Worm (Caenorhabditis elegans) whole organism, L4 larva: ENCODE measurements around the gene C04C3.9.

Experiments
- R02D3.7 ChIP-seq: fragments of 150-350 bp; sonication (generic microtip); optimal IDR thresholded peaks from 3 replicates; lab custom pipeline; 2014; ENCODE audit warnings: missing biosample characterization, missing genetic modification characterization
- daf-12 ChIP-seq: fragments of 150-350 bp; optimal IDR thresholded peaks from 2 replicates; lab custom pipeline; 2014; ENCODE audit warnings: missing biosample characterization, missing genetic modification reagents, missing genetic modification characterization
- duxl-1 ChIP-seq: sonication (generic microtip); optimal IDR thresholded peaks from 2 replicates; lab custom pipeline; 2016; ENCODE audit warnings: mild to moderate bottlenecking, missing genetic modification characterization, moderate library complexity, missing compliant biosample characterization; ENCODE audit not compliant: poor library complexity
- dve-1 ChIP-seq: sonication (generic microtip); optimal IDR thresholded peaks from 2 replicates; lab custom pipeline; 2017; ENCODE audit warnings: antibody characterized with exemption, mild to moderate bottlenecking, missing genetic modification characterization, missing compliant biosample characterization; ENCODE audit not compliant: insufficient read depth
- jun-1 ChIP-seq: fragments of 150-350 bp; optimal IDR thresholded peaks from 2 replicates; lab custom pipeline; 2014; ENCODE audit warnings: missing biosample characterization, missing genetic modification reagents, missing genetic modification characterization
- lim-7 ChIP-seq: fragments of 200-800 bp; sonication (Bioruptor generic); IDR thresholded peaks from 2 replicates; pipeline ENCODE4 v1.3.6; 2022; ENCODE audit warnings: missing genetic modification characterization, missing compliant biosample characterization
- lin-1 ChIP-seq: fragments of 200-800 bp; sonication (Bioruptor generic); IDR thresholded peaks from 2 replicates; pipeline ENCODE4 v1.3.6; 2022; ENCODE audit warnings: missing genetic modification reagents, missing genetic modification characterization, missing compliant biosample characterization
- lin-15B ChIP-seq: fragments of 150-350 bp; sonication (generic microtip); optimal IDR thresholded peaks from 3 replicates; lab custom pipeline; 2014; ENCODE audit warnings: missing biosample characterization, missing genetic modification characterization
- nhr-28 ChIP-seq: fragments of 150-350 bp; optimal IDR thresholded peaks from 2 replicates; lab custom pipeline; 2014; ENCODE audit warnings: missing biosample characterization, missing genetic modification characterization
- snpc-4 ChIP-seq: fragments of 150-350 bp; optimal IDR thresholded peaks from 2 replicates; lab custom pipeline; 2014; ENCODE audit warnings: missing biosample characterization, missing genetic modification characterization
- spr-1 ChIP-seq: sonication (generic microtip); optimal IDR thresholded peaks from 2 replicates; lab custom pipeline; 2016; ENCODE audit warnings: mild to moderate bottlenecking, missing genetic modification characterization, missing compliant biosample characterization

ce11 chrIV:3463254-3463653, 34.9 kb upstream of the C04C3.9 start, which contains the start of gene F58E2.4:
- TF ChIP-seq lin-1 (GFP tag; lab: Robert Waterston, UW) (no peak), daf-12 (no peak), nhr-28 (tag; lab: Kevin White, UChicago) (no peak), dve-1 (tag; lab: Kevin White, UChicago) (no peak), R02D3.7 (tag; lab: Kevin White, UChicago) (no peak), snpc-4 (tag; lab: Kevin White, UChicago) (no peak), jun-1 (no peak), spr-1 (tag; lab: Kevin White, UChicago) (no peak), duxl-1 (tag; lab: Kevin White, UChicago) (no peak), lim-7 (GFP tag; lab: Robert Waterston, UW) (no peak), lin-15B (tag; lab: Kevin White, UChicago) (no peak)
